Worm (Caenorhabditis elegans): ENCODE data around the gene F13H8.12.

Gene F13H8.12

ce11 chrII:6262222-6262621 is at the start of gene F13H8.12:
TSS of gene F13H8.12 (plus strand) at chrII:6262522.
- no peak for TF ChIP-seq mdt-29 (GFP tag; IDR thresholded peaks at IDR 0.05)
- TF ChIP-seq sdz-12 (GFP tag; optimal IDR thresholded peaks at IDR 0.05), result no peak
- no peak for TF ChIP-seq aly-2 (tag; optimal IDR thresholded peaks at IDR 0.05)
- no peak for TF ChIP-seq cey-2 (tag; optimal IDR thresholded peaks at IDR 0.05; ENCODE audit: borderline replicate concordance, insufficient read depth)
- no peak for TF ChIP-seq php-3 (GFP tag; IDR thresholded peaks at IDR 0.05)
- no peak for TF ChIP-seq nhr-6 (tag; optimal IDR thresholded peaks at IDR 0.05)
- no peak for TF ChIP-seq Y5F2A.4 (GFP tag; optimal IDR thresholded peaks at IDR 0.05)
- TF ChIP-seq dmd-8 (GFP tag; IDR thresholded peaks at IDR 0.05), result no peak
- no peak for TF ChIP-seq F49E8.2 (tag; optimal IDR thresholded peaks at IDR 0.05; ENCODE audit: borderline replicate concordance)

- TF ChIP-seq nhr-102 (tag; optimal IDR thresholded peaks at IDR 0.05), result no peak
- TF ChIP-seq fos-1 (tag; optimal IDR thresholded peaks at IDR 0.05), result no peak
- no peak for TF ChIP-seq tag-97 (GFP tag; IDR thresholded peaks at IDR 0.05)
- no peak for TF ChIP-seq ctbp-1 (GFP tag; IDR thresholded peaks at IDR 0.05)
- no peak for TF ChIP-seq pha-4 (GFP tag; IDR thresholded peaks at IDR 0.05)
- TF ChIP-seq pha-4 (tag; optimal IDR thresholded peaks at IDR 0.05), result no peak
- TF ChIP-seq set-16 (GFP tag; IDR thresholded peaks at IDR 0.05), result no peak
- TF ChIP-seq Y5F2A.4 (GFP tag; optimal IDR thresholded peaks at IDR 0.05), result no peak
- TF ChIP-seq rbr-2 (tag; optimal IDR thresholded peaks at IDR 0.05), result no peak
These were observed 43.0 kb upstream of the F13H8.12 start, which contains the start of gene mks-2 for ce11 chrII:6219346-6219745. TSS of gene mks-2 (minus strand) at chrII:6219446.

ce11 chrII:6221470-6221869 is 40.9 kb upstream of the F13H8.12 start:
- TF ChIP-seq nhr-6 (tag; optimal IDR thresholded peaks at IDR 0.05) (no peak), nhr-28 (tag; optimal IDR thresholded peaks at IDR 0.05) (no peak), daf-16 (GFP tag; optimal IDR thresholded peaks at IDR 0.05) (no peak), daf-16 (tag; optimal IDR thresholded peaks at IDR 0.05) (no peak), duxl-1 (tag; optimal IDR thresholded peaks at IDR 0.05; ENCODE audit: poor library complexity) (no peak), zip-11 (GFP tag; IDR thresholded peaks at IDR 0.05) (no peak), unc-62 (GFP tag; optimal IDR thresholded peaks at IDR 0.05 in 1 of 2) (peak in 1 of 2 experiments; percentile 92), unc-62 (tag; optimal IDR thresholded peaks at IDR 0.05) (no peak)

- no peak for TF ChIP-seq tra-1 (GFP tag; IDR thresholded peaks at IDR 0.05)
- no peak for TF ChIP-seq zfp-3 (GFP tag; conservative IDR thresholded peaks at IDR 0.05)
- TF ChIP-seq aha-1 (tag), result peak; percentile 29
- TF ChIP-seq fos-1 (tag; optimal IDR thresholded peaks at IDR 0.05), result no peak
- TF ChIP-seq nhr-25 (tag; optimal IDR thresholded peaks at IDR 0.05; ENCODE audit: borderline replicate concordance, insufficient read depth), result no peak
These were observed 39.8 kb upstream of the F13H8.12 start, which contains the start of gene C30B5.6 for ce11 chrII:6222558-6222957. TSS of gene C30B5.6 (minus strand) at chrII:6222658.

- TF ChIP-seq dmd-6 (GFP tag; IDR thresholded peaks at IDR 0.05) (no peak), tag-97 (GFP tag; IDR thresholded peaks at IDR 0.05) (no peak), zfp-3 (GFP tag; conservative IDR thresholded peaks at IDR 0.05) (no peak), nhr-25 (tag; optimal IDR thresholded peaks at IDR 0.05; ENCODE audit: borderline replicate concordance, insufficient read depth) (no peak), Y105C5A.15 (GFP tag; IDR thresholded peaks at IDR 0.05) (no peak), mep-1 (tag; optimal IDR thresholded peaks at IDR 0.05) (no peak), lim-7 (GFP tag; IDR thresholded peaks at IDR 0.05) (no peak), nhr-77 (tag; optimal IDR thresholded peaks at IDR 0.05) (no peak), skn-1 (tag; optimal IDR thresholded peaks at IDR 0.05) (no peak), Y75B8A.6 (GFP tag; IDR thresholded peaks at IDR 0.05) (no peak)
These were observed 38.6 kb upstream of the F13H8.12 start for ce11 chrII:6223755-6224154.

Measured in whole organism, L4 larva.